Worm (Caenorhabditis elegans): Measurements from ENCODE around the gene F01F1.15.

- TF ChIP-seq unc-62 (GFP tag; optimal IDR thresholded peaks at IDR 0.05): no peak
- no peak for TF ChIP-seq zag-1 (tag; optimal IDR thresholded peaks at IDR 0.05)
- TF ChIP-seq skn-1 (tag; optimal IDR thresholded peaks at IDR 0.05): no peak
- no peak for TF ChIP-seq mdl-1 (tag; optimal IDR thresholded peaks at IDR 0.05)
These were observed 36.0 kb downstream of the F01F1.15 start, which contains the start of the genes R12B2.13 and mdt-15 for ce11 chrIII:5833376-5833775.
